Fruit fly (Drosophila melanogaster) whole organism, prepupa: Measurements from ENCODE around the gene CG31676.
A peak's percentile ranks its signal among the peaks of the same experiment; 100 is the strongest.

ENCODE experiments used
- Blimp-1 ChIP-seq: fragments of 200-800 bp; sonication (Bioruptor generic); optimal IDR thresholded peaks from 3 replicates; lab custom pipeline; 2017; ENCODE audit warnings: missing biosample characterization, missing genetic modification characterization, mild to moderate bottlenecking, moderate library complexity, missing genetic modification reagents
- CG10631 ChIP-seq: fragments of 200-800 bp; sonication (Bioruptor generic); optimal IDR thresholded peaks from 2 replicates; lab custom pipeline; 2016; ENCODE audit warnings: missing biosample characterization, missing genetic modification characterization
- CG10669 ChIP-seq: fragments of 200-800 bp; sonication (Bioruptor generic); optimal IDR thresholded peaks from 3 replicates; lab custom pipeline; 2018; ENCODE audit warnings: missing biosample characterization, mild to moderate bottlenecking, missing genetic modification characterization, moderate library complexity
- CG11294 ChIP-seq: fragments of 200-800 bp; sonication (Bioruptor generic); IDR thresholded peaks from 2 replicates; pipeline ENCODE4 v1.3.6; 2022; ENCODE audit warnings: missing biosample characterization, missing genetic modification characterization
- CG11762 ChIP-seq: fragments of 200-800 bp; sonication (Bioruptor generic); optimal IDR thresholded peaks from 3 replicates; lab custom pipeline; 2016; ENCODE audit warnings: missing biosample characterization, missing genetic modification characterization; ENCODE audit not compliant: insufficient read depth
- CG15336 ChIP-seq: fragments of 200-800 bp; sonication (Bioruptor generic); IDR thresholded peaks from 2 replicates; pipeline ENCODE4 v1.3.6; 2022; ENCODE audit warnings: missing biosample characterization, missing genetic modification characterization
- CG1621 ChIP-seq: fragments of 200-800 bp; sonication (Bioruptor generic); optimal IDR thresholded peaks from 3 replicates; lab custom pipeline; 2018; ENCODE audit warnings: missing biosample characterization, mild to moderate bottlenecking, missing genetic modification characterization
- CG16779 ChIP-seq: fragments of 200-800 bp; sonication (Bioruptor generic); optimal IDR thresholded peaks from 3 replicates; lab custom pipeline; 2017; ENCODE audit warnings: missing biosample characterization, mild to moderate bottlenecking, missing genetic modification characterization
- CG3032 ChIP-seq: fragments of 200-800 bp; optimal IDR thresholded peaks from 2 replicates; lab custom pipeline; 2019; ENCODE audit warnings: missing biosample characterization, mild to moderate bottlenecking, missing genetic modification characterization, moderate library complexity
- CG31627 ChIP-seq: fragments of 200-800 bp; sonication (Bioruptor generic); optimal IDR thresholded peaks from 3 replicates; lab custom pipeline; 2016; ENCODE audit warnings: missing biosample characterization, missing genetic modification characterization
- CG32006 ChIP-seq: fragments of 200-800 bp; sonication (Bioruptor generic); optimal IDR thresholded peaks from 3 replicates; lab custom pipeline; 2017; ENCODE audit warnings: missing biosample characterization, mild to moderate bottlenecking, missing genetic modification characterization
- CG3919 ChIP-seq: fragments of 200-800 bp; sonication (Bioruptor generic); optimal IDR thresholded peaks from 3 replicates; lab custom pipeline; 2016; ENCODE audit warnings: missing biosample characterization, missing genetic modification characterization
- CG4318 ChIP-seq: fragments of 200-800 bp; sonication (Bioruptor generic); optimal IDR thresholded peaks from 3 replicates; lab custom pipeline; 2017; ENCODE audit warnings: missing biosample characterization, mild to moderate bottlenecking, missing genetic modification characterization
- CG6163 ChIP-seq: fragments of 200-800 bp; sonication (Bioruptor generic); IDR thresholded peaks from 3 replicates; pipeline ENCODE4 v1.3.6; 2022; ENCODE audit warnings: missing biosample characterization, missing genetic modification characterization
- CG6276 ChIP-seq: fragments of 200-800 bp; sonication (Bioruptor generic); optimal IDR thresholded peaks from 2 replicates; lab custom pipeline; 2017; ENCODE audit warnings: missing biosample characterization, mild to moderate bottlenecking, missing genetic modification characterization
- CG6854 ChIP-seq: fragments of 200-800 bp; sonication (Bioruptor generic); optimal IDR thresholded peaks from 2 replicates; lab custom pipeline; 2017; ENCODE audit warnings: missing biosample characterization, mild to moderate bottlenecking, missing genetic modification characterization
- CG7368 ChIP-seq: fragments of 200-800 bp; sonication (Bioruptor generic); optimal IDR thresholded peaks from 3 replicates; lab custom pipeline; 2016; ENCODE audit warnings: missing biosample characterization, missing genetic modification characterization
- CG8119 ChIP-seq: fragments of 200-800 bp; sonication (Bioruptor generic); IDR thresholded peaks from 3 replicates; pipeline ENCODE4 v1.3.6; 2022; ENCODE audit warnings: missing biosample characterization, missing genetic modification characterization
- CG8319 ChIP-seq: fragments of 200-800 bp; sonication (Bioruptor generic); optimal IDR thresholded peaks from 3 replicates; lab custom pipeline; 2016; ENCODE audit warnings: missing biosample characterization, missing genetic modification characterization
- CG8632 ChIP-seq: fragments of 200-800 bp; sonication (Bioruptor generic); optimal IDR thresholded peaks from 3 replicates; lab custom pipeline; 2016; ENCODE audit warnings: missing biosample characterization, missing genetic modification characterization
- CG9139 ChIP-seq: fragments of 200-800 bp; sonication (Bioruptor generic); optimal IDR thresholded peaks from 3 replicates; lab custom pipeline; 2017; ENCODE audit warnings: missing biosample characterization, mild to moderate bottlenecking, missing genetic modification characterization
- Eip75B ChIP-seq: fragments of 200-800 bp; sonication (Bioruptor generic); optimal IDR thresholded peaks from 3 replicates; lab custom pipeline; 2016; ENCODE audit warnings: missing biosample characterization, missing genetic modification characterization
- Eip78C ChIP-seq: fragments of 200-800 bp; sonication (Bioruptor generic); peaks from one replicate; lab custom pipeline; 2016; ENCODE audit warnings: missing biosample characterization, missing genetic modification characterization
- Eip93F ChIP-seq: fragments of 200-800 bp; sonication (Bioruptor generic); optimal IDR thresholded peaks from 2 replicates; lab custom pipeline; 2016; ENCODE audit warnings: missing biosample characterization, mild to moderate bottlenecking, missing genetic modification characterization
- Ets21C ChIP-seq: fragments of 200-800 bp; sonication (Bioruptor generic); optimal IDR thresholded peaks from 3 replicates; lab custom pipeline; 2016; ENCODE audit warnings: missing biosample characterization, missing genetic modification characterization
- Gug ChIP-seq: fragments of 200-800 bp; sonication (Bioruptor generic); IDR thresholded peaks from 2 replicates; pipeline ENCODE4 v1.3.6; 2022; ENCODE audit warnings: missing biosample characterization, missing genetic modification characterization
- Hr38 ChIP-seq: sonication (Bioruptor generic); optimal IDR thresholded peaks from 2 replicates; lab custom pipeline; 2016; ENCODE audit warnings: missing biosample characterization, missing genetic modification characterization
- Hr39 ChIP-seq: fragments of 200-800 bp; sonication (Bioruptor generic); optimal IDR thresholded peaks from 2 replicates; lab custom pipeline; 2016; ENCODE audit warnings: missing biosample characterization, missing genetic modification characterization
- Hr4 ChIP-seq: fragments of 200-800 bp; sonication (Bioruptor generic); optimal IDR thresholded peaks from 3 replicates; lab custom pipeline; 2016; ENCODE audit warnings: missing biosample characterization, missing genetic modification characterization
- OdsH ChIP-seq: fragments of 200-800 bp; sonication (Bioruptor generic); optimal IDR thresholded peaks from 3 replicates; lab custom pipeline; 2016; ENCODE audit warnings: missing biosample characterization, missing genetic modification characterization
- Smox ChIP-seq: fragments of 200-800 bp; sonication (Bioruptor generic); optimal IDR thresholded peaks from 3 replicates; lab custom pipeline; 2016; ENCODE audit warnings: missing biosample characterization, missing genetic modification characterization
- Sox102F ChIP-seq: fragments of 200-800 bp; sonication (Bioruptor generic); optimal IDR thresholded peaks from 2 replicates; lab custom pipeline; 2016; ENCODE audit warnings: missing biosample characterization, mild to moderate bottlenecking, missing genetic modification characterization
- Sox14 ChIP-seq: fragments of 200-800 bp; sonication (Bioruptor generic); optimal IDR thresholded peaks from 3 replicates; lab custom pipeline; 2016; ENCODE audit warnings: missing biosample characterization, missing genetic modification characterization
- achi ChIP-seq: fragments of 200-800 bp; sonication (Bioruptor generic); optimal IDR thresholded peaks from 3 replicates; lab custom pipeline; 2016; ENCODE audit warnings: missing biosample characterization, missing genetic modification characterization
- cyc ChIP-seq: fragments of 200-800 bp; sonication (Bioruptor generic); optimal IDR thresholded peaks from 3 replicates; lab custom pipeline; 2016; ENCODE audit warnings: missing biosample characterization, missing genetic modification characterization
- dsx ChIP-seq: fragments of 200-800 bp; optimal IDR thresholded peaks from 3 replicates; lab custom pipeline; 2019; ENCODE audit warnings: missing biosample characterization, mild to moderate bottlenecking, missing genetic modification characterization, moderate library complexity; ENCODE audit not compliant: poor library complexity, severe bottlenecking
- eg ChIP-seq: fragments of 200-800 bp; sonication (Bioruptor generic); IDR thresholded peaks from 3 replicates; pipeline ENCODE4 v1.3.6; 2022; ENCODE audit warnings: missing biosample characterization, missing genetic modification characterization
- esn ChIP-seq: fragments of 200-800 bp; sonication (Bioruptor generic); optimal IDR thresholded peaks from 2 replicates; lab custom pipeline; 2016; ENCODE audit warnings: missing biosample characterization, mild to moderate bottlenecking, missing genetic modification characterization, moderate library complexity
- fd59A ChIP-seq: fragments of 200-800 bp; sonication (Bioruptor generic); optimal IDR thresholded peaks from 2 replicates; lab custom pipeline; 2017; ENCODE audit warnings: missing biosample characterization, mild to moderate bottlenecking, missing genetic modification characterization, missing genetic modification reagents
- fkh ChIP-seq: fragments of 200-800 bp; sonication (Bioruptor generic); optimal IDR thresholded peaks from 3 replicates; lab custom pipeline; 2017; ENCODE audit warnings: missing biosample characterization, mild to moderate bottlenecking, missing genetic modification characterization, moderate library complexity
- lz ChIP-seq: fragments of 200-800 bp; sonication (Bioruptor generic); optimal IDR thresholded peaks from 3 replicates; lab custom pipeline; 2016; ENCODE audit warnings: missing biosample characterization, missing genetic modification characterization
- ss ChIP-seq, 2 experiments: fragments of 200-800 bp; sonication (Bioruptor generic); optimal IDR thresholded peaks; 2 replicates in 1 of 2; 3 replicates in 1 of 2; lab custom pipeline; 2017 to 2018; ENCODE audit warnings: mild to moderate bottlenecking in 2 of 2, missing biosample characterization in 2 of 2, missing genetic modification characterization in 2 of 2, moderate library complexity in 1 of 2
- svp ChIP-seq: fragments of 200-800 bp; sonication (Bioruptor generic); peaks from one replicate; lab custom pipeline; 2016; ENCODE audit warnings: missing biosample characterization, missing genetic modification characterization
- vri ChIP-seq: fragments of 200-800 bp; sonication (Bioruptor generic); optimal IDR thresholded peaks from 3 replicates; lab custom pipeline; 2016; ENCODE audit warnings: missing biosample characterization, mild to moderate bottlenecking, missing genetic modification characterization

CG31676 gene

DNA sequence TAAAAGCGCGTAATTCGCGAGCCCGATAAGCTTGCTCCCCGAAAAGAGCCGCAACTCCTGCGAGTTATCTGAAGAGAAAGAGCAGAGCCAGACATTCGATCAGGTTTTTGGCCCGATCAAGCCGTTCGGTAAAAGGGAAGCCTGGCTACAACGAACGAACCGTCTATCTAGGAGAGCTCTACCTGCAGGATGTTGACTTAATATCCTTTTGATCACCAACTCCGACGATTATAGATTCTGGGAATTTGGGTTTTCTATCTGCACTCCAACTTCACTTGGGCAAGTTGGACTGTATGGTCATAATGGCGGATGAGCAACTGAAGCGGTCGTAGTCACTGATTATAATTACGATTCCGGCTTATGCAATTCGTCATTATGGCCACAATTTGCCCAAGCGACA is 38.3 kb upstream of the CG31676 start (continued):
- TF ChIP-seq esn (GFP tag; lab: Kevin White, UChicago) (peak; percentile 61), OdsH (GFP tag; lab: Kevin White, UChicago) (peak; percentile 69), CG8319 (GFP tag; lab: Kevin White, UChicago) (peak; percentile 57), cyc (peak; percentile 83), CG8632 (GFP tag; lab: Kevin White, UChicago) (peak; percentile 30), Hr39 (peak; percentile 53), Smox (GFP tag; lab: Kevin White, UChicago) (peak; percentile 12), CG15336 (peak; percentile 74), CG3032 (peak; percentile 46), ss (GFP tag; optimal IDR thresholded peaks at IDR 0.05; lab: Kevin White, UChicago) (peak; percentile 53 to 75), CG16779 (tag; lab: Kevin White, UChicago) (no peak), lz (peak; percentile 53), CG6854 (no peak), Gug (GFP tag; lab: Robert Waterston, UW) (peak; percentile 81), eg (GFP tag; lab: Robert Waterston, UW) (peak; percentile 88), CG8119 (GFP tag; lab: Robert Waterston, UW) (peak; percentile 78), dsx (GFP tag; lab: Kevin White, UChicago) (peak; percentile 64), Eip75B (GFP tag; lab: Kevin White, UChicago) (peak; percentile 2), CG3919 (peak; percentile 79), Ets21C (no peak)

dm6 chr2L:20802839-20803238 is 37.7 kb upstream of the CG31676 start:
- no peak for TF ChIP-seq CG1621
- no peak for TF ChIP-seq CG11762
- TF ChIP-seq Hr4 (GFP tag; lab: Kevin White, UChicago) = peak; percentile 54
- TF ChIP-seq fkh (GFP tag; lab: Kevin White, UChicago) = no peak
- peak; percentile 61; the same call in 2 of the 3 replicates for TF ChIP-seq eg (GFP tag; lab: Robert Waterston, UW)
- no peak for TF ChIP-seq esn (GFP tag; lab: Kevin White, UChicago)
- peak; percentile 15 for TF ChIP-seq CG10631 (GFP tag; lab: Kevin White, UChicago)
- TF ChIP-seq CG6163 = peak; percentile 42; the same call in 1 of the 3 replicates
- TF ChIP-seq Eip78C (GFP tag; lab: Kevin White, UChicago) = peak; percentile 73
- no peak for TF ChIP-seq CG4318
- peak; percentile 17; the same call in 1 of the 3 replicates for TF ChIP-seq CG8119 (GFP tag; lab: Robert Waterston, UW)
- TF ChIP-seq CG6276 (GFP tag; lab: Kevin White, UChicago) = peak; percentile 1
- no peak for TF ChIP-seq cyc
- TF ChIP-seq, all 60 proteins: peak for 7

DNA sequence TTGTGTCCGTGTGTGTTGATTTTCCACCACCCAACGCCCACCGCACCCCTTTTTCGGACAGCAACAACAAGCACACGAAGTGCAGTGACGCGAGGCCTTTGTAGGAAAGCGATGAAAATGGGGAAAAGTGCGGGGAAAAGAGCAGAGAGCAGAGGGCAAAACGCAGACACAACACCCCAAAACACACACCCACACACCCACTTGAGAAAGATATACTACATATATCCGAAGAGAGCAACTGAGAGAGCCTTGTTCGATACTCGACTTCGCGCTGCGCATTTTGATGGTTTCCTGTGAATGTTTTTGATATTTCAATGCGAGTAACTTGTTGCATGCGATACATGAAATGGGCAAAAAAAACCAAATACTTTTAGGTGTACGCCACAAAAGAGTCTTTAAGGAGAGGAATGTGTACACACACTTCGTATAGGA is 36.8 kb upstream of the CG31676 start:
- TF ChIP-seq CG6163 = peak; percentile 50; the same call in 1 of the 3 replicates
- TF ChIP-seq CG7368 (GFP tag; lab: Kevin White, UChicago) = peak; percentile 57
- TF ChIP-seq lz = no peak
- peak; percentile 19 for TF ChIP-seq vri (GFP tag; lab: Kevin White, UChicago)
- no peak for TF ChIP-seq CG11762
- TF ChIP-seq Hr38 (GFP tag; lab: Kevin White, UChicago) = no peak
- peak; percentile 74 for TF ChIP-seq svp (GFP tag; lab: Kevin White, UChicago)

dm6 chr2L:20805624-20806339 is 34.8 kb upstream of the CG31676 start:
- TF ChIP-seq Gug (GFP tag; lab: Robert Waterston, UW) (peak; percentile 63), cyc (peak; percentile 62), CG6276 (GFP tag; lab: Kevin White, UChicago) (peak; percentile 65), vri (GFP tag; lab: Kevin White, UChicago) (peak; percentile 82), Blimp-1 (GFP tag; lab: Kevin White, UChicago) (peak; percentile 34), achi (GFP tag; lab: Kevin White, UChicago) (peak; percentile 71), CG9139 (GFP tag; lab: Kevin White, UChicago) (peak; percentile 12), CG10669 (GFP tag; lab: Kevin White, UChicago) (peak; percentile 62), CG11294 (GFP tag; lab: Robert Waterston, UW) (0 out of 2 replicates have a peak, but pooled peaks have one; percentile 38), Sox102F (GFP tag; lab: Kevin White, UChicago) (peak; percentile 78), svp (GFP tag; lab: Kevin White, UChicago) (peak; percentile 91), fd59A (GFP tag; lab: Kevin White, UChicago) (peak; percentile 16), Sox14 (GFP tag; lab: Kevin White, UChicago) (peak; percentile 65), fkh (GFP tag; lab: Kevin White, UChicago) (peak; percentile 60), Eip93F (GFP tag; lab: Kevin White, UChicago) (peak; percentile 52), CG8119 (GFP tag; lab: Robert Waterston, UW) (peak; percentile 76), CG31627 (GFP tag; lab: Kevin White, UChicago) (peak; percentile 62), CG32006 (GFP tag; lab: Kevin White, UChicago) (peak; percentile 78), CG11762 (peak; percentile 4), ss (GFP tag; optimal IDR thresholded peaks at IDR 0.05; lab: Kevin White, UChicago) (peak; percentile 17 to 56)
